Fruit fly (Drosophila melanogaster) whole organism, adult: ENCODE measurements around the gene ric8a.

Experiments used
- CG11617 ChIP-seq: fragments of 200-800 bp; sonication (Bioruptor generic); optimal IDR thresholded peaks from 2 replicates; lab custom pipeline; 2017; ENCODE audit warnings: mild to moderate bottlenecking, missing biosample characterization, missing genetic modification reagents, missing genetic modification characterization
- CG12768 ChIP-seq: fragments of 200-800 bp; sonication (Bioruptor generic); optimal IDR thresholded peaks from 2 replicates; lab custom pipeline; 2017; ENCODE audit warnings: missing biosample characterization, missing genetic modification characterization, mild to moderate bottlenecking, moderate library complexity, missing genetic modification reagents
- CG14711 ChIP-seq: fragments of 200-800 bp; sonication (Bioruptor generic); optimal IDR thresholded peaks from 2 replicates; lab custom pipeline; 2018; ENCODE audit warnings: missing biosample characterization, mild to moderate bottlenecking, missing genetic modification characterization, moderate library complexity
- CG1620 ChIP-seq: fragments of 200-800 bp; sonication (Bioruptor generic); optimal IDR thresholded peaks from 2 replicates; lab custom pipeline; 2016; ENCODE audit warnings: missing biosample characterization, missing genetic modification characterization
- CG33017 ChIP-seq: fragments of 200-800 bp; sonication (Bioruptor generic); optimal IDR thresholded peaks from 2 replicates; lab custom pipeline; 2018; ENCODE audit warnings: missing biosample characterization, mild to moderate bottlenecking, missing genetic modification characterization, moderate library complexity
- CG5204 ChIP-seq: fragments of 200-800 bp; sonication (Bioruptor generic); optimal IDR thresholded peaks from 2 replicates; lab custom pipeline; 2016; ENCODE audit warnings: missing biosample characterization, missing genetic modification characterization
- CG7045 ChIP-seq: fragments of 200-800 bp; sonication (Bioruptor generic); optimal IDR thresholded peaks from 2 replicates; lab custom pipeline; 2017; ENCODE audit warnings: missing biosample characterization, mild to moderate bottlenecking, missing genetic modification characterization
- CG7101 ChIP-seq: fragments of 200-800 bp; sonication (Bioruptor generic); optimal IDR thresholded peaks from 2 replicates; lab custom pipeline; 2018; ENCODE audit warnings: missing biosample characterization, mild to moderate bottlenecking, missing genetic modification characterization, moderate library complexity
- Clk ChIP-seq: fragments of 200-800 bp; sonication (Bioruptor generic); optimal IDR thresholded peaks from 2 replicates; lab custom pipeline; 2017; ENCODE audit warnings: missing biosample characterization, missing genetic modification characterization
- Crg-1 ChIP-seq: fragments of 200-800 bp; sonication (Bioruptor generic); optimal IDR thresholded peaks from 2 replicates; lab custom pipeline; 2016; ENCODE audit warnings: missing biosample characterization, missing genetic modification characterization
- Hr96 ChIP-seq: fragments of 200-800 bp; sonication (Bioruptor generic); optimal IDR thresholded peaks from 2 replicates; lab custom pipeline; 2016; ENCODE audit warnings: missing biosample characterization, missing genetic modification characterization
- Mnt ChIP-seq: fragments of 200-800 bp; sonication (Bioruptor generic); optimal IDR thresholded peaks from 2 replicates; lab custom pipeline; 2016; ENCODE audit warnings: missing biosample characterization, mild to moderate bottlenecking, missing genetic modification characterization
- bab1 ChIP-seq: fragments of 200-800 bp; sonication (Bioruptor generic); optimal IDR thresholded peaks from 3 replicates; lab custom pipeline; 2019; ENCODE audit warnings: missing biosample characterization, mild to moderate bottlenecking, missing genetic modification characterization, moderate library complexity
- cic ChIP-seq: fragments of 200-800 bp; sonication (Bioruptor generic); optimal IDR thresholded peaks from 2 replicates; lab custom pipeline; 2017; ENCODE audit warnings: missing biosample characterization, mild to moderate bottlenecking, missing genetic modification characterization, moderate library complexity
- cnc ChIP-seq, 2 experiments: fragments of >200 bp; optimal IDR thresholded peaks; 2 replicates each; lab custom pipeline; 2017
- kay ChIP-seq: fragments of 200-800 bp; sonication (Bioruptor generic); peaks from one replicate; lab custom pipeline; 2016; ENCODE audit warnings: missing biosample characterization, missing genetic modification characterization, borderline replicate concordance
- ovo ChIP-seq: fragments of 200-800 bp; sonication (Bioruptor generic); optimal IDR thresholded peaks from 2 replicates; lab custom pipeline; 2016; ENCODE audit warnings: missing biosample characterization, missing genetic modification characterization
- pad ChIP-seq: fragments of 200-800 bp; sonication (Bioruptor generic); optimal IDR thresholded peaks from 3 replicates; lab custom pipeline; 2017; ENCODE audit warnings: missing biosample characterization, missing genetic modification characterization, mild to moderate bottlenecking, moderate library complexity, missing genetic modification reagents
- tj ChIP-seq: fragments of 200-800 bp; sonication (Bioruptor generic); optimal IDR thresholded peaks from 3 replicates; lab custom pipeline; 2017; ENCODE audit warnings: missing biosample characterization, mild to moderate bottlenecking, missing genetic modification characterization, moderate library complexity
- toe ChIP-seq: fragments of 200-800 bp; sonication (Bioruptor generic); optimal IDR thresholded peaks from 2 replicates; lab custom pipeline; 2016; ENCODE audit warnings: missing biosample characterization, missing genetic modification characterization

ric8a gene

DNA sequence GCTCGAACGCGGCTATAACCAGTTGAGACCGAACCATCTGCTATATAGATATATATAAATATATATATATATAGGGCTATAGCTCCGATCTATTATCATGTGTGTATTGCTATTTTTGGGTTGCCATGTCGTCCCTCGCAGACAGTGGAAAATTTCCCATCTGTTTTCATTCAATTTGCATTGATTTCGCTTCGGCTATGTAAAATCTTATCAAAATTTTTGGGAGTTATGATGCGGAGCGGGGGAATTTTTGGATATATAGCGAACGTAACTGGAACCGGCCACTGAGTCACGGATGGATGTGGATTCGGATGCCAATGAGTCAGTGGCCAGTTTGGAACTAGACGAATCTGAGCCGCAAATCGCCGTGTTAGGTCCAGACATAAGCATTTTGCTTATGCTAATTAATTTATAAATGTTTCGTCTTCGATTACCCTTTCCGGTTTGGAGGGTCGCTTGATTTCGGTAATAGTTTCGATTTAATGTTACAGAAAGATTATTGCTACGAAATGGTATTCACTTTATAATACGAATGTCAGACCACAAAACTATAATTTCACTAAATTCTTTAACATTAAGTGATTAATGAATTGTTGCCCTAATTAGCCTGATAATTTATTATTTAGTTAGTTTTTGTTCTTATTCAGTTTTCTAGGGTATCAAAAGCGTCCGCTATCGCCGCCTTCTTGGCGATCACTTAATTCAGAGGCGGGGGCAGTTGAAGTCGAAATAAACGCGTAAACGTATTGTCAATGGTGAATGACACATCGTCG, 41.9 kb downstream of the ric8a start:
- TF ChIP-seq Clk (GFP tag; lab: Kevin White, UChicago) (no peak), CG11617 (GFP tag; lab: Kevin White, UChicago) (no peak), pad (GFP tag; lab: Kevin White, UChicago) (no peak), bab1 (GFP tag; lab: Kevin White, UChicago) (no peak), cic (GFP tag; lab: Kevin White, UChicago) (no peak), CG12768 (GFP tag; lab: Kevin White, UChicago) (no peak), Hr96 (GFP tag; lab: Kevin White, UChicago) (no peak), CG7101 (tag; lab: Kevin White, UChicago) (no peak), CG7045 (GFP tag; lab: Kevin White, UChicago) (no peak), tj (no peak), cnc (optimal IDR thresholded peaks at IDR 0.05; lab: Kevin White, UChicago) (no peak), Crg-1 (GFP tag; lab: Kevin White, UChicago) (no peak)

dm6 chrX:9305735-9306134, 49.8 kb downstream of the ric8a start:
- no peak for TF ChIP-seq cic (GFP tag; lab: Kevin White, UChicago)
- TF ChIP-seq CG5204 (GFP tag; lab: Kevin White, UChicago) = no peak
- TF ChIP-seq pad (GFP tag; lab: Kevin White, UChicago) = no peak
- TF ChIP-seq ovo (GFP tag; lab: Kevin White, UChicago) = no peak
- TF ChIP-seq Clk (GFP tag; lab: Kevin White, UChicago) = no peak
- no peak for TF ChIP-seq CG1620
- no peak for TF ChIP-seq CG7101 (tag; lab: Kevin White, UChicago)
- TF ChIP-seq CG12768 (GFP tag; lab: Kevin White, UChicago) = no peak
- TF ChIP-seq bab1 (GFP tag; lab: Kevin White, UChicago) = no peak
- no peak for TF ChIP-seq CG14711
- no peak for TF ChIP-seq CG11617 (GFP tag; lab: Kevin White, UChicago)
- no peak for TF ChIP-seq CG33017 (tag; lab: Kevin White, UChicago)
- TF ChIP-seq kay (GFP tag; lab: Kevin White, UChicago) = no peak
- TF ChIP-seq toe (GFP tag; lab: Kevin White, UChicago) = no peak
- TF ChIP-seq Crg-1 (GFP tag; lab: Kevin White, UChicago) = no peak
- no peak for TF ChIP-seq Mnt
- no peak for TF ChIP-seq Hr96 (GFP tag; lab: Kevin White, UChicago)
- no peak for TF ChIP-seq CG7045 (GFP tag; lab: Kevin White, UChicago)
- no peak for TF ChIP-seq cnc (optimal IDR thresholded peaks at IDR 0.05; lab: Kevin White, UChicago)
- TF ChIP-seq tj = no peak
